Fruit fly (Drosophila melanogaster): ENCODE results near the gene snk.

Gene snk

dm6 chr3R:13072052-13072451 is 29.5 kb upstream of the snk start:
- no peak for TF ChIP-seq CG15336 (GFP tag; IDR thresholded peaks at IDR 0.05)
- TF ChIP-seq Sox14 (GFP tag; optimal IDR thresholded peaks at IDR 0.05) = no peak
- no peak for TF ChIP-seq salr (GFP tag; optimal IDR thresholded peaks at IDR 0.05)
- no peak for TF ChIP-seq Gug (GFP tag; IDR thresholded peaks at IDR 0.05)
- TF ChIP-seq spab (GFP tag; optimal IDR thresholded peaks at IDR 0.05) = no peak
- TF ChIP-seq Blimp-1 (GFP tag; optimal IDR thresholded peaks at IDR 0.05) = no peak
- TF ChIP-seq Hr39 (GFP tag; optimal IDR thresholded peaks at IDR 0.05) = no peak
- no peak for TF ChIP-seq CG10669 (GFP tag; optimal IDR thresholded peaks at IDR 0.05)
- TF ChIP-seq Hr38 (GFP tag; optimal IDR thresholded peaks at IDR 0.05) = no peak
- TF ChIP-seq Sox15 (GFP tag; optimal IDR thresholded peaks at IDR 0.05) = no peak
- TF ChIP-seq CG6163 (GFP tag; IDR thresholded peaks at IDR 0.05) = no peak
- TF ChIP-seq CG8632 (GFP tag; optimal IDR thresholded peaks at IDR 0.05) = no peak
- TF ChIP-seq lz (GFP tag; optimal IDR thresholded peaks at IDR 0.05) = no peak
- no peak for TF ChIP-seq CG11294 (GFP tag; IDR thresholded peaks at IDR 0.05)
- TF ChIP-seq CG6854 (GFP tag; optimal IDR thresholded peaks at IDR 0.05) = no peak
- no peak for TF ChIP-seq CG34406 (GFP tag; optimal IDR thresholded peaks at IDR 0.05)
- TF ChIP-seq Met (GFP tag; optimal IDR thresholded peaks at IDR 0.05) = no peak

dm6 chr3R:13070011-13070619 is 27.5 kb upstream of the snk start:
- TF ChIP-seq CG10631 (GFP tag; optimal IDR thresholded peaks at IDR 0.05) (no peak), Eip93F (GFP tag; optimal IDR thresholded peaks at IDR 0.05) (no peak), CG11294 (GFP tag; IDR thresholded peaks at IDR 0.05) (no peak), Hr39 (GFP tag; optimal IDR thresholded peaks at IDR 0.05) (no peak), fd59A (GFP tag; optimal IDR thresholded peaks at IDR 0.05) (no peak), OdsH (GFP tag; optimal IDR thresholded peaks at IDR 0.05) (no peak), CG16779 (tag; optimal IDR thresholded peaks at IDR 0.05) (no peak), CG7368 (GFP tag; optimal IDR thresholded peaks at IDR 0.05) (no peak), fkh (GFP tag; optimal IDR thresholded peaks at IDR 0.05) (no peak), Lpt (GFP tag; optimal IDR thresholded peaks at IDR 0.05) (no peak), CG3919 (GFP tag; optimal IDR thresholded peaks at IDR 0.05) (no peak), Sox102F (GFP tag; optimal IDR thresholded peaks at IDR 0.05) (no peak), topi (GFP tag; optimal IDR thresholded peaks at IDR 0.05) (no peak)

dm6 chr3R:13068022-13068421 is 25.5 kb upstream of the snk start:
- TF ChIP-seq CG8632 (GFP tag; optimal IDR thresholded peaks at IDR 0.05) (peak; percentile 38), fkh (GFP tag; optimal IDR thresholded peaks at IDR 0.05) (peak; percentile 97), CG8319 (GFP tag; optimal IDR thresholded peaks at IDR 0.05) (peak; percentile 22), salr (GFP tag; optimal IDR thresholded peaks at IDR 0.05) (no peak), OdsH (GFP tag; optimal IDR thresholded peaks at IDR 0.05) (peak; percentile 14), CG11902 (GFP tag; optimal IDR thresholded peaks at IDR 0.05) (no peak), CG11294 (GFP tag; IDR thresholded peaks at IDR 0.05) (no peak), spab (GFP tag; optimal IDR thresholded peaks at IDR 0.05) (no peak), CG6792 (GFP tag; optimal IDR thresholded peaks at IDR 0.05) (peak; percentile 29), CG8119 (GFP tag; IDR thresholded peaks at IDR 0.05) (no peak), Hr39 (GFP tag; optimal IDR thresholded peaks at IDR 0.05) (no peak), CG15336 (GFP tag; IDR thresholded peaks at IDR 0.05) (no peak), ss (GFP tag; optimal IDR thresholded peaks at IDR 0.05) (no peak), CG6276 (GFP tag; optimal IDR thresholded peaks at IDR 0.05) (no peak), dac (GFP tag; optimal IDR thresholded peaks at IDR 0.05) (no peak), CG10631 (GFP tag; optimal IDR thresholded peaks at IDR 0.05) (peak; percentile 13), Hr4 (GFP tag; optimal IDR thresholded peaks at IDR 0.05) (no peak), Sox14 (GFP tag; optimal IDR thresholded peaks at IDR 0.05) (no peak), Met (GFP tag; optimal IDR thresholded peaks at IDR 0.05) (peak; percentile 29), CG3919 (GFP tag; optimal IDR thresholded peaks at IDR 0.05) (peak; percentile 28), CG6854 (GFP tag; optimal IDR thresholded peaks at IDR 0.05) (peak; percentile 41), vri (GFP tag; optimal IDR thresholded peaks at IDR 0.05) (peak; percentile 58), pdm3 (GFP tag; optimal IDR thresholded peaks at IDR 0.05) (no peak), Hr38 (GFP tag; optimal IDR thresholded peaks at IDR 0.05) (no peak), Ets96B (tag; optimal IDR thresholded peaks at IDR 0.05) (no peak), dsx (GFP tag; optimal IDR thresholded peaks at IDR 0.05; ENCODE audit: poor library complexity, severe bottlenecking) (no peak), Smox (GFP tag; optimal IDR thresholded peaks at IDR 0.05) (peak; percentile 15), Eip75B (GFP tag; optimal IDR thresholded peaks at IDR 0.05) (no peak), Eip78C (GFP tag) (peak; percentile 56), Lpt (GFP tag; optimal IDR thresholded peaks at IDR 0.05) (no peak), Sox15 (GFP tag; optimal IDR thresholded peaks at IDR 0.05) (no peak), net (GFP tag; optimal IDR thresholded peaks at IDR 0.05) (no peak), Eip93F (GFP tag; optimal IDR thresholded peaks at IDR 0.05) (no peak), fd59A (GFP tag; optimal IDR thresholded peaks at IDR 0.05) (no peak), CG34406 (GFP tag; optimal IDR thresholded peaks at IDR 0.05) (peak; percentile 60), CG10669 (GFP tag; optimal IDR thresholded peaks at IDR 0.05) (peak; percentile 9), lz (GFP tag; optimal IDR thresholded peaks at IDR 0.05) (peak; percentile 25), svp (GFP tag) (peak; percentile 42)
